Worm (Caenorhabditis elegans) whole organism, early embryonic: ENCODE measurements around the gene C45B2.1.

Experiments
- B0310.2 ChIP-seq: sonication (generic microtip); optimal IDR thresholded peaks from 2 replicates; lab custom pipeline; 2016; ENCODE audit warnings: mild to moderate bottlenecking, missing genetic modification characterization, missing compliant biosample characterization
- F13C5.2 ChIP-seq: sonication (generic microtip); optimal IDR thresholded peaks from 2 replicates; lab custom pipeline; 2017; ENCODE audit warnings: mild to moderate bottlenecking, missing genetic modification characterization, inconsistent platforms, missing compliant biosample characterization
- aly-1 ChIP-seq: sonication (generic microtip); optimal IDR thresholded peaks from 2 replicates; lab custom pipeline; 2016; ENCODE audit warnings: missing genetic modification characterization, missing compliant biosample characterization
- ama-1 ChIP-seq: fragments of 150-350 bp; optimal IDR thresholded peaks from 2 replicates; lab custom pipeline; 2014
- ceh-13 ChIP-seq: fragments of 200-800 bp; sonication (Bioruptor generic); optimal IDR thresholded peaks from 2 replicates; lab custom pipeline; 2018; ENCODE audit warnings: mild to moderate bottlenecking, missing genetic modification characterization, missing compliant biosample characterization
- ceh-36 ChIP-seq: sonication (generic microtip); optimal IDR thresholded peaks from 2 replicates; lab custom pipeline; 2016; ENCODE audit warnings: missing genetic modification characterization, inconsistent platforms, missing compliant biosample characterization
- ets-7 ChIP-seq: sonication (generic microtip); optimal IDR thresholded peaks from 2 replicates; lab custom pipeline; 2016; ENCODE audit warnings: missing genotype, missing genetic modification characterization, missing compliant biosample characterization
- flt-1 ChIP-seq: fragments of 200-800 bp; sonication (Bioruptor generic); IDR thresholded peaks from 2 replicates; pipeline ENCODE4 v1.3.6; 2022; ENCODE audit warnings: missing genetic modification characterization, missing compliant biosample characterization
- hmbx-1 ChIP-seq: sonication (generic microtip); optimal IDR thresholded peaks from 2 replicates; lab custom pipeline; 2016; ENCODE audit warnings: mild to moderate bottlenecking, missing genetic modification characterization, missing compliant biosample characterization
- hmg-4 ChIP-seq: fragments of 200-800 bp; sonication (Bioruptor generic); optimal IDR thresholded peaks from 2 replicates; lab custom pipeline; 2018; ENCODE audit warnings: mild to moderate bottlenecking, missing genetic modification characterization, missing compliant biosample characterization
- hnd-1 ChIP-seq: sonication (generic microtip); optimal IDR thresholded peaks from 2 replicates; lab custom pipeline; 2016; ENCODE audit warnings: missing genetic modification characterization, missing compliant biosample characterization
- pes-1 ChIP-seq: fragments of 200-800 bp; sonication (Bioruptor generic); IDR thresholded peaks from 2 replicates; pipeline ENCODE4 v1.3.6; 2022; ENCODE audit warnings: missing genetic modification reagents, missing genetic modification characterization, missing compliant biosample characterization
- scrt-1 ChIP-seq: fragments of 200-800 bp; sonication (Bioruptor generic); IDR thresholded peaks from 2 replicates; pipeline ENCODE4 v1.3.6; 2022; ENCODE audit warnings: missing genetic modification characterization, missing compliant biosample characterization
- sea-1 ChIP-seq: fragments of 200-800 bp; sonication (Bioruptor generic); conservative IDR thresholded peaks from 2 replicates; pipeline ENCODE4 v1.3.6; 2022; ENCODE audit warnings: missing genetic modification characterization, missing compliant biosample characterization
- tbx-11 ChIP-seq: fragments of 200-800 bp; sonication (Bioruptor generic); IDR thresholded peaks from 2 replicates; pipeline ENCODE4 v1.3.6; 2022; ENCODE audit warnings: missing genetic modification characterization, missing compliant biosample characterization
- tbx-37 ChIP-seq: fragments of 200-800 bp; sonication (Bioruptor generic); conservative IDR thresholded peaks from 2 replicates; pipeline ENCODE4 v1.3.6; 2022; ENCODE audit warnings: missing genetic modification reagents, missing genetic modification characterization, missing compliant biosample characterization
- tra-4 ChIP-seq: sonication (generic microtip); optimal IDR thresholded peaks from 2 replicates; lab custom pipeline; 2017; ENCODE audit warnings: missing genetic modification characterization, missing compliant biosample characterization

C45B2.1 gene

ce11 chrX:6091967-6092366 lies 6.0 kb downstream of the C45B2.1 start, which contains the start of gene hsp-3:
hsp-3 (minus strand) TSS chrX:6092124.
- TF ChIP-seq ets-7 (tag; lab: Kevin White, UChicago) (peak; percentile 5), pes-1 (GFP tag; lab: Robert Waterston, UW) (no peak), sea-1 (GFP tag; lab: Robert Waterston, UW) (0 out of 2 replicates have a peak, but pooled peaks have one; percentile 69), flt-1 (GFP tag; lab: Robert Waterston, UW) (0 out of 2 replicates have a peak, but pooled peaks have one; percentile 36), aly-1 (tag; lab: Kevin White, UChicago) (peak; percentile 55), tra-4 (tag; lab: Kevin White, UChicago) (peak; percentile 39), tbx-11 (GFP tag; lab: Robert Waterston, UW) (peak; percentile 51; the same call in 1 of the 2 replicates), tbx-37 (GFP tag; lab: Robert Waterston, UW) (peak; percentile 47), B0310.2 (tag; lab: Kevin White, UChicago) (peak; percentile 49), hmg-4 (GFP tag; lab: Kevin White, UChicago) (peak; percentile 48), hmbx-1 (no peak), hnd-1 (tag; lab: Kevin White, UChicago) (no peak), F13C5.2 (tag; lab: Kevin White, UChicago) (peak; percentile 74), ama-1 (no peak)

ce11 chrX:6092533-6092932 lies 6.6 kb downstream of the C45B2.1 start:
- TF ChIP-seq F13C5.2 (tag; lab: Kevin White, UChicago) (no peak), tra-4 (tag; lab: Kevin White, UChicago) (no peak)

DNA sequence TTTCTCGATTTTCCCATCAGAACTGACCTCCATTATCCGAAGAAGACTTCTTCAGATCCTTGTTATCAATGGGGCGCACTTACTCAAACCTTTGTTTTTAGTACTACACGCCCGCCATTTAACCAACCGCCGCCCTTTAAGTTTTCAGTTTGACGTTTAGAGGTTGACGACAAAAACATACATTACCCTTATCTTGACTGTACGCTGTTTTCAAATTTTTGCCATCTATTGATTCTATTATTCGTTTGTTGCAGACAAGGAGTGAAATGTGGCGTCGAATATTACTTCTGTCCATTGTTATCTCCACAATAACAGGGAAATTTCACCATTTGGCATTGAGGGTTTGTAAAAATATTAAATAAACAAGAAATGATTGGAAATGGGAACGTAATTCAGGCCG lies 7.1 kb downstream of the C45B2.1 start, which contains the start of gene C15H9.5:
C15H9.5 (plus strand) TSS at position 255 of the 400 bp plus-strand sequence.
- TF ChIP-seq scrt-1 (GFP tag; lab: Robert Waterston, UW) (no peak), tbx-11 (GFP tag; lab: Robert Waterston, UW) (no peak), hmg-4 (GFP tag; lab: Kevin White, UChicago) (no peak), hmbx-1 (no peak), F13C5.2 (tag; lab: Kevin White, UChicago) (no peak), tbx-37 (GFP tag; lab: Robert Waterston, UW) (no peak), hnd-1 (tag; lab: Kevin White, UChicago) (no peak), ceh-13 (GFP tag; lab: Kevin White, UChicago) (no peak), sea-1 (GFP tag; lab: Robert Waterston, UW) (no peak), ets-7 (tag; lab: Kevin White, UChicago) (no peak), ceh-36 (tag; lab: Kevin White, UChicago) (no peak)

DNA sequence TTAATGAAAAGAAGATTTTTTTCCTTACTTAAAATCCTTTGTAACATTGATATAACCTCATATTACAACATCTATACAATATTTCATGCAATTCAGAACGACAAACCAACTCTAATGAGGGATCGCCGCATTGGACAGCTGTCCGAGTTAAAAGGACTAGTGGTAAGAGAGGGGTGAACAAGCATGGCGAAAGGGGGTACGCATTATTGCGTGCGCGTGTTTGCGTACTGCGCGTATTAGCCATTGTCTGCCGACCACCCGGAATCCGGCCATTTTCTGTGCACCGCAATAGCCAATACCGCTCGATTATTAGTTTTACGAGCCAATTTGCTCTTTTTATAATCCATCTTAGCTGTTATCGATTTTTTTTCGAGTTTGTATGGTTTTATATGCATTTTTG lies 11.6 kb downstream of the C45B2.1 start, which contains the start of gene C15H9.4:
C15H9.4 (plus strand) TSS at position 93 of the 400 bp plus-strand sequence.
- TF ChIP-seq F13C5.2 (tag; lab: Kevin White, UChicago) (peak; percentile 72), ceh-13 (GFP tag; lab: Kevin White, UChicago) (no peak), hmbx-1 (no peak), tbx-11 (GFP tag; lab: Robert Waterston, UW) (no peak), scrt-1 (GFP tag; lab: Robert Waterston, UW) (peak; percentile 70; the same call in 1 of the 2 replicates), hmg-4 (GFP tag; lab: Kevin White, UChicago) (peak; percentile 81), pes-1 (GFP tag; lab: Robert Waterston, UW) (0 out of 2 replicates have a peak, but pooled peaks have one; percentile 49), flt-1 (GFP tag; lab: Robert Waterston, UW) (peak; percentile 54), tbx-37 (GFP tag; lab: Robert Waterston, UW) (no peak), ceh-36 (tag; lab: Kevin White, UChicago) (peak; percentile 20), ama-1 (no peak), sea-1 (GFP tag; lab: Robert Waterston, UW) (peak; percentile 69; the same call in 1 of the 2 replicates)

DNA sequence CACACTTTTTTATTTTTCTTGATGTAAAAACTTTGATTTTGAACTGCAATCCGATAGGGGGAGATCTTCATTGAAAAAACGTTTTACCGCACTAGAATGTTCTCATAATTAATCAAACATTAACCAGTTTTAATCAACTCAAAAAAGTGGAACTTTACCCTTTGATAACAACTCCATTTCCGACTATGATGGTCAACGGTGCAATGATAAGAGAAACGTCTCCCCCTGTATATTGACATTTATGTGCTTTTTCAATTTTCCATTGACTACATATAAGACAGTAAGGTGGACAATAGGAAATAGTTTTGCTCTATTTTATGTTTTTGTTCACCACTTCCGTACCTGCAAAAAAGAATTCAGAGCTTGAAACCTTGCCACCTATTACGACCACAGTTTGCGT lies 12.5 kb downstream of the C45B2.1 start:
- no peak for TF ChIP-seq ceh-13 (GFP tag; lab: Kevin White, UChicago)
- TF ChIP-seq ets-7 (tag; lab: Kevin White, UChicago): no peak
- TF ChIP-seq scrt-1 (GFP tag; lab: Robert Waterston, UW): no peak
- no peak for TF ChIP-seq ama-1
- no peak for TF ChIP-seq sea-1 (GFP tag; lab: Robert Waterston, UW)

DNA sequence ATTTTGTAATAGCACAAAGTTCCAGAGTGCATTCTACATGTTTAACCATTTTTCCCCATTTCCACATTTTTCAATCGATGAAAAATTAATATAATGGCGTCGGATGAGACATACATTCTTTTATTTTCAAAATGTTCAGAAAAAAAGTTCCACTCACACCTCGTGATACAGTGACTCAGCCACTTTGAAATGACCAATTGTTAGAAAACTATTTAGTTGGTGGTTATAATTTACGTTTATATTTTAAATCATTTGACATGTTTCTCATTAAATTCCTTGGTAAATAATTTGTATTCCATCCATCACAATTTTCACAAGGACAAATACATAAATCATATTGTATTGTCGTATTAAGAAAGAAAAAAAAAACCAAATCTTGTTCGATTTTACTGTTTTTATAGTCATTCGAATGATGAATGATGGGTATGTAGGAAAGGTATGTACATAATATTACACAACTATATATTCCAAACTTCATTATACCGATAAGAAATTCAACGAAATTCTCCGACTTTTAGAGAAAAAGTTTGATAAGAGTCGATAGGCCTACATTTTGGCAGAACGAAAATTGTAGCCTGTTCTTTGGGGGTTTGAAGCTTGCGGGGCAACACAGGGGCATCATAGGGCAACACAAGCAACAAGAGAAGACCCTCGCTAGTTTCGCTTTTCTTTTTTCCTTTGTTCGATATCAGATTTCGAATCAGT lies 14.6 kb downstream of the C45B2.1 start:
- TF ChIP-seq ceh-36 (tag; lab: Kevin White, UChicago) (no peak), hmg-4 (GFP tag; lab: Kevin White, UChicago) (no peak)

- TF ChIP-seq hmg-4 (GFP tag; lab: Kevin White, UChicago) (no peak), ceh-13 (GFP tag; lab: Kevin White, UChicago) (no peak), F13C5.2 (tag; lab: Kevin White, UChicago) (no peak), pes-1 (GFP tag; lab: Robert Waterston, UW) (no peak)
These were observed 17.4 kb downstream of the C45B2.1 start, which contains the start of gene C15H9.11 for ce11 chrX:6103297-6103696. C15H9.11 (minus strand) TSS chrX:6103397.

ce11 chrX:6107962-6108361 lies 22.0 kb downstream of the C45B2.1 start:
- no peak for TF ChIP-seq pes-1 (GFP tag; lab: Robert Waterston, UW)
- TF ChIP-seq ets-7 (tag; lab: Kevin White, UChicago): no peak
- no peak for TF ChIP-seq hmg-4 (GFP tag; lab: Kevin White, UChicago)
- TF ChIP-seq flt-1 (GFP tag; lab: Robert Waterston, UW): no peak
- no peak for TF ChIP-seq tbx-11 (GFP tag; lab: Robert Waterston, UW)
- TF ChIP-seq hmbx-1: no peak
- TF ChIP-seq scrt-1 (GFP tag; lab: Robert Waterston, UW): no peak
- TF ChIP-seq sea-1 (GFP tag; lab: Robert Waterston, UW): no peak
- no peak for TF ChIP-seq B0310.2 (tag; lab: Kevin White, UChicago)
- no peak for TF ChIP-seq tbx-37 (GFP tag; lab: Robert Waterston, UW)
- TF ChIP-seq hnd-1 (tag; lab: Kevin White, UChicago): no peak
- TF ChIP-seq tra-4 (tag; lab: Kevin White, UChicago): no peak
- no peak for TF ChIP-seq ceh-13 (GFP tag; lab: Kevin White, UChicago)
- no peak for TF ChIP-seq ama-1
- no peak for TF ChIP-seq aly-1 (tag; lab: Kevin White, UChicago)
- no peak for TF ChIP-seq ceh-36 (tag; lab: Kevin White, UChicago)
- no peak for TF ChIP-seq F13C5.2 (tag; lab: Kevin White, UChicago)
